Worm (Caenorhabditis elegans): ENCODE data around the gene clh-5.

clh-5 gene

DNA sequence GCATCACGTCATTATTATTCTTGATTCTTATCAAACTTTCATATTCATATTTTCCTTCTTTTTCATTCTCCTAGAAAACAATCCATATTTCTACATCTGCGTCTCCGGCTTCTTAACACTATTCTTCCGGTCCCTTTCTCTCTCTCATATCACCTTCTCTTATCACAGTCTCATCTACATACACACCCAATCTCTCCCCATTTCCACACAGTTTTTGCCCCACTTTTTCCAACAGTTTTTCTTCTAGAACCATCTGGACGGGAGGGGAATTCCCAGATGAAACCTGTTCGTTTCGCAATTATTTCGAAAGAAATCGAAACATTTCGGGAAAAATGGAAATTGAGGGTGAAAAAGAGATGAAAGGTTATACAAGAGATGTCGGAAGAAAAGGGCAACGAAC, 29.7 kb upstream of the clh-5 start (continued):
- TF ChIP-seq F57A8.1 (GFP tag; optimal IDR thresholded peaks at IDR 0.05) (no peak), gei-17 (GFP tag; optimal IDR thresholded peaks at IDR 0.05) (peak; percentile 10), fkh-3 (tag; optimal IDR thresholded peaks at IDR 0.05) (no peak), him-1 (tag; optimal IDR thresholded peaks at IDR 0.05) (no peak), C06A6.2 (GFP tag; conservative IDR thresholded peaks at IDR 0.05) (peak; percentile 53; the same call in 1 of the 2 replicates), let-607 (tag; optimal IDR thresholded peaks at IDR 0.05) (no peak), egrh-3 (GFP tag; IDR thresholded peaks at IDR 0.05) (no peak; the same call in 1 of the 2 replicates), atf-7 (tag; optimal IDR thresholded peaks at IDR 0.05) (peak; percentile 30), lag-1 (GFP tag; IDR thresholded peaks at IDR 0.05) (no peak), rpc-1 (optimal IDR thresholded peaks at IDR 0.05) (peak; percentile 49), rpc-1 (tag; optimal IDR thresholded peaks at IDR 0.05) (no peak), hmg-1.2 (GFP tag; IDR thresholded peaks at IDR 0.05) (peak; percentile 51; the same call in 1 of the 2 replicates)

DNA sequence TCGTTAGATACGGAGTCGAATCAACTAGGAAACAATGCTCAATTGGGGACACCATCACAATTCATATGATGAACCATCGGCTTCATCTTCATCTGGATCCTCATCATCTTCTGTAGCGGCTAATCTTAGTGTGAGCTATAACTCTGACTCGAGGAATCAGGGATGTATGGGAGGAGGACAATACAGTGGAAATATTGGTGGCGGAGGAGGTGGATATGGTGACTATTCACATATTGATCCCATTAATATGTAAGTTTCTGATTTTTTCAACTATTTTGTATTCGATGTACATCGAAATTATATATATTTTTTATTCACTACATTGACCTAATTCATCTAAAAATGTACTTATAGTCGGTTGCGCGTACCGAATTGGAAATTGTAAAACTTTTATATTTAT, 29.0 kb upstream of the clh-5 start:
- TF ChIP-seq rec-8 (tag; optimal IDR thresholded peaks at IDR 0.05) (no peak), sptf-2 (GFP tag; optimal IDR thresholded peaks at IDR 0.05) (no peak), ama-1 (optimal IDR thresholded peaks at IDR 0.05) (no peak), ama-1 (GFP tag; optimal IDR thresholded peaks at IDR 0.05) (no peak), mcd-1 (GFP tag; IDR thresholded peaks at IDR 0.05) (no peak), ztf-26 (tag; optimal IDR thresholded peaks at IDR 0.05) (no peak), snpc-1.1 (tag; optimal IDR thresholded peaks at IDR 0.05; ENCODE audit: insufficient read depth) (no peak), F22D6.2 (tag; optimal IDR thresholded peaks at IDR 0.05) (no peak), snpc-4 (GFP tag; optimal IDR thresholded peaks at IDR 0.05) (no peak), snpc-4 (tag; optimal IDR thresholded peaks at IDR 0.05) (no peak), nhr-80 (tag; optimal IDR thresholded peaks at IDR 0.05) (no peak), lin-54 (GFP tag; optimal IDR thresholded peaks at IDR 0.05) (no peak), Y95B8A.8 (GFP tag; IDR thresholded peaks at IDR 0.05) (no peak), hsf-1 (GFP tag; IDR thresholded peaks at IDR 0.05) (no peak)

DNA sequence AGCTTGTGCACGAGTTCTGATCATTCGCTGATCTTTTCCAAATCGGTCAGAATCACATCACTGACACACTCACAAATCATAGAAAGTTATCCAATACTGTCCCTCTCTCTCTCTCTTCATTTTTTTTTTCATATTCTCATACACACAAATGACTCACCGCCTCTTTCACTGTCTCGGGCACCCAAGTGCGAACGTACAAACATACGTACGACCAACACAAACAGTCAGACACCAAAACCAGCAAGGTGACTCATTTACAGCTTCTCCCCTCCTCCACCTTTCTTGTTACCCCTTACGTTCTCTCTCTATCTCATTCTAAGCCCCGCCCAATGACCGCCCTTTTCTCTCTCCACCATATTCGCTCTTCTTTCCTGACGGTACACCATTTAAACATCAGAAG, 28.6 kb upstream of the clh-5 start:
- no peak for TF ChIP-seq Y53F4B.3 (GFP tag; IDR thresholded peaks at IDR 0.05)
- TF ChIP-seq pbrm-1 (GFP tag; IDR thresholded peaks at IDR 0.05), result no peak
- no peak for TF ChIP-seq efl-1 (GFP tag; optimal IDR thresholded peaks at IDR 0.05)
- no peak for TF ChIP-seq mcd-1 (GFP tag; IDR thresholded peaks at IDR 0.05)
- TF ChIP-seq chd-7 (tag; optimal IDR thresholded peaks at IDR 0.05), result no peak
- no peak for TF ChIP-seq hmg-20 (GFP tag; IDR thresholded peaks at IDR 0.05)
- no peak for TF ChIP-seq egl-18 (GFP tag; IDR thresholded peaks at IDR 0.05)
- no peak for TF ChIP-seq K11D2.4 (GFP tag; IDR thresholded peaks at IDR 0.05)
- no peak for TF ChIP-seq Y67H2A.10 (GFP tag; conservative IDR thresholded peaks at IDR 0.05)
- TF ChIP-seq him-1 (tag; optimal IDR thresholded peaks at IDR 0.05), result no peak
- no peak for TF ChIP-seq snpc-1.3 (tag; optimal IDR thresholded peaks at IDR 0.05; ENCODE audit: insufficient read depth)

DNA sequence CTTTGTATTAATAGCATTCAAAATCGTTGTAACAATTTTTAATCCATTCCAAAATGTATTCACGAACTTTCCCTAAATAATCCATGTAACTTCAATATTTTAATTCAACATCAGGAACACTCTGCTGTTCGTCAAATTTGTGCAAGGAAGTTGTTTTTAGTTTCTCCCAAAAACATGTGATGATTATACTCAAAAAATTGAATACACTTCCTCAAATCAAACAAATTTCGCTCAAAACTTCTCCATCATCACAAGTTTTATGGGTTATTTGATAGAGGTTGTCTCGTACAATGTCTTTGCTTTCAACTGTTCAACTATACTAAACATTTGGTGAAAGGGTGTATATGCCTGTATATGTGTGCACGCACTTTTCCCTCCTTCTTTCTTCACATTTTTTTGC, 26.6 kb upstream of the clh-5 start:
- TF ChIP-seq lir-1 (GFP tag; conservative IDR thresholded peaks at IDR 0.05), result no peak
- peak; percentile 12 for TF ChIP-seq nhr-80 (tag; optimal IDR thresholded peaks at IDR 0.05)
- TF ChIP-seq ceh-100 (GFP tag; IDR thresholded peaks at IDR 0.05), result no peak
- TF ChIP-seq dox-1 (GFP tag; IDR thresholded peaks at IDR 0.05), result no peak
